Worm (Caenorhabditis elegans) whole organism, L3 larva: ENCODE measurements around the gene lido-15.

Source experiments
- R02D3.7 ChIP-seq: fragments of 150-350 bp; optimal IDR thresholded peaks from 2 replicates; lab custom pipeline; 2014; ENCODE audit warnings: missing biosample characterization, missing genetic modification characterization
- ZK546.5 ChIP-seq: sonication (generic microtip); optimal IDR thresholded peaks from 2 replicates; lab custom pipeline; 2017; ENCODE audit warnings: missing biosample characterization, missing genetic modification characterization
- aly-2 ChIP-seq: fragments of 150-350 bp; optimal IDR thresholded peaks from 2 replicates; lab custom pipeline; 2014; ENCODE audit warnings: missing biosample characterization, missing genetic modification characterization
- ama-1 ChIP-seq: fragments of 150-350 bp; optimal IDR thresholded peaks from 2 replicates; lab custom pipeline; 2018
- ceh-16 ChIP-seq: sonication (generic microtip); optimal IDR thresholded peaks from 2 replicates; lab custom pipeline; 2017; ENCODE audit warnings: missing biosample characterization, missing genetic modification characterization
- ceh-28 ChIP-seq: fragments of 150-350 bp; optimal IDR thresholded peaks from 2 replicates; lab custom pipeline; 2014; ENCODE audit warnings: missing biosample characterization, missing genetic modification reagents, missing genetic modification characterization
- ceh-82 ChIP-seq: fragments of 150-350 bp; optimal IDR thresholded peaks from 2 replicates; lab custom pipeline; 2014; ENCODE audit warnings: missing biosample characterization, missing genetic modification characterization
- ceh-9 ChIP-seq: sonication (generic microtip); optimal IDR thresholded peaks from 2 replicates; lab custom pipeline; 2018; ENCODE audit warnings: missing biosample characterization, missing genetic modification characterization
- daf-12 ChIP-seq: fragments of 150-350 bp; optimal IDR thresholded peaks from 2 replicates; lab custom pipeline; 2014; ENCODE audit warnings: missing biosample characterization, missing genetic modification reagents, missing genetic modification characterization
- egl-27 ChIP-seq: sonication (generic microtip); optimal IDR thresholded peaks from 4 replicates; lab custom pipeline; 2017; ENCODE audit warnings: missing biosample characterization, missing genetic modification reagents, missing genetic modification characterization
- elt-2 ChIP-seq: sonication (generic microtip); optimal IDR thresholded peaks from 2 replicates; lab custom pipeline; 2016; ENCODE audit warnings: missing genetic modification reagents, mild to moderate bottlenecking, missing genetic modification characterization, missing compliant biosample characterization
- elt-3 ChIP-seq, 3 experiments: fragments of 150-350 bp in 1 of 3; sonication (generic microtip) in 2 of 3; optimal IDR thresholded peaks; 2 replicates in 2 of 3; 4 replicates in 1 of 3; lab custom pipeline; 2014 to 2017; ENCODE audit warnings: missing biosample characterization in 3 of 3, missing genetic modification characterization in 3 of 3
- fkh-10 ChIP-seq: sonication (generic microtip); optimal IDR thresholded peaks from 2 replicates; lab custom pipeline; 2017; ENCODE audit warnings: missing biosample characterization, missing genetic modification reagents, missing genetic modification characterization
- fkh-2 ChIP-seq: fragments of 150-350 bp; optimal IDR thresholded peaks from 2 replicates; lab custom pipeline; 2014; ENCODE audit warnings: missing biosample characterization, missing genetic modification reagents, missing genetic modification characterization
- fos-1 ChIP-seq: fragments of 150-350 bp; optimal IDR thresholded peaks from 2 replicates; lab custom pipeline; 2014; ENCODE audit warnings: missing biosample characterization, missing genetic modification characterization
- jun-1 ChIP-seq: fragments of 150-350 bp; optimal IDR thresholded peaks from 2 replicates; lab custom pipeline; 2014; ENCODE audit warnings: missing biosample characterization, missing genetic modification reagents, missing genetic modification characterization
- lin-15B ChIP-seq: fragments of 150-350 bp; optimal IDR thresholded peaks from 2 replicates; lab custom pipeline; 2014; ENCODE audit warnings: missing biosample characterization, missing genetic modification characterization
- lin-39 ChIP-seq: fragments of 150-350 bp; optimal IDR thresholded peaks from 2 replicates; lab custom pipeline; 2018; ENCODE audit warnings: missing biosample characterization, missing genetic modification reagents, missing genetic modification characterization
- lsy-12 ChIP-seq: sonication (generic microtip); optimal IDR thresholded peaks from 2 replicates; lab custom pipeline; 2016; ENCODE audit warnings: mild to moderate bottlenecking, missing genetic modification characterization, missing compliant biosample characterization
- mdl-1 ChIP-seq: fragments of 150-350 bp; optimal IDR thresholded peaks from 2 replicates; lab custom pipeline; 2014; ENCODE audit warnings: missing biosample characterization, missing genetic modification characterization
- mml-1 ChIP-seq: fragments of 150-350 bp; sonication (generic microtip); optimal IDR thresholded peaks from 3 replicates; lab custom pipeline; 2014; ENCODE audit warnings: missing biosample characterization, missing genetic modification characterization
- nhr-11 ChIP-seq: fragments of 150-350 bp; optimal IDR thresholded peaks from 2 replicates; lab custom pipeline; 2014; ENCODE audit warnings: missing biosample characterization, missing genetic modification characterization
- nhr-12 ChIP-seq: fragments of 150-350 bp; optimal IDR thresholded peaks from 2 replicates; lab custom pipeline; 2014; ENCODE audit warnings: missing biosample characterization, missing genetic modification characterization
- nhr-237 ChIP-seq: fragments of 150-350 bp; optimal IDR thresholded peaks from 2 replicates; lab custom pipeline; 2014; ENCODE audit warnings: missing biosample characterization, missing genetic modification characterization
- nhr-67 ChIP-seq: fragments of 150-350 bp; optimal IDR thresholded peaks from 2 replicates; lab custom pipeline; 2014; ENCODE audit warnings: missing biosample characterization, missing genetic modification characterization
- nhr-76 ChIP-seq: fragments of 150-350 bp; sonication (generic microtip); optimal IDR thresholded peaks from 5 replicates; lab custom pipeline; 2014; ENCODE audit warnings: missing biosample characterization, missing genetic modification characterization
- pha-4 ChIP-seq: fragments of 150-350 bp; optimal IDR thresholded peaks from 2 replicates; lab custom pipeline; 2014; ENCODE audit warnings: missing biosample characterization, missing genetic modification reagents, missing genetic modification characterization
- pqm-1 ChIP-seq: fragments of 150-350 bp; optimal IDR thresholded peaks from 2 replicates; lab custom pipeline; 2017; ENCODE audit warnings: missing biosample characterization, missing genetic modification characterization, inconsistent platforms
- sea-2 ChIP-seq: fragments of 150-350 bp; sonication (generic microtip); optimal IDR thresholded peaks from 4 replicates; lab custom pipeline; 2014; ENCODE audit warnings: missing biosample characterization, missing genetic modification reagents, missing genetic modification characterization
- snpc-4 ChIP-seq: fragments of 150-350 bp; optimal IDR thresholded peaks from 2 replicates; lab custom pipeline; 2014; ENCODE audit warnings: missing biosample characterization, missing genetic modification characterization
- tbx-2 ChIP-seq: sonication (generic microtip); optimal IDR thresholded peaks from 2 replicates; lab custom pipeline; 2016; ENCODE audit warnings: mild to moderate bottlenecking, missing genetic modification characterization, missing compliant biosample characterization
- unc-62 ChIP-seq: fragments of 150-350 bp; sonication (generic microtip); optimal IDR thresholded peaks from 4 replicates; lab custom pipeline; 2014; ENCODE audit warnings: missing biosample characterization, missing genetic modification reagents, missing genetic modification characterization
- ztf-11 ChIP-seq: fragments of 150-350 bp; optimal IDR thresholded peaks from 2 replicates; lab custom pipeline; 2014; ENCODE audit warnings: missing biosample characterization, missing genetic modification characterization
- ztf-4 ChIP-seq: fragments of 150-350 bp; optimal IDR thresholded peaks from 2 replicates; lab custom pipeline; 2014; ENCODE audit warnings: missing biosample characterization, missing genetic modification characterization

The lido-15 gene

ce11 chrII:3821248-3821647 is 9.2 kb downstream of the lido-15 start, which contains the start of gene F54D10.7:
Gene F54D10.7, minus strand, starts transcription at chrII:3821296.
- TF ChIP-seq elt-3 (tag; optimal IDR thresholded peaks at IDR 0.05; lab: Kevin White, UChicago) (no peak), daf-12 (tag; lab: Kevin White, UChicago) (no peak), pqm-1 (tag; lab: Kevin White, UChicago) (no peak), nhr-11 (tag; lab: Kevin White, UChicago) (no peak), ceh-82 (tag; lab: Kevin White, UChicago) (no peak), ztf-4 (tag; lab: Kevin White, UChicago) (no peak), nhr-67 (tag; lab: Kevin White, UChicago) (no peak), lin-15B (tag; lab: Kevin White, UChicago) (no peak), snpc-4 (tag; lab: Kevin White, UChicago) (no peak), ama-1 (lab: Kevin White, UChicago) (no peak), fkh-2 (tag; lab: Kevin White, UChicago) (no peak)

ce11 chrII:3823855-3824254 is 11.8 kb downstream of the lido-15 start, which contains the start of gene skr-15:
Gene skr-15, plus strand, starts transcription at chrII:3824155.
- TF ChIP-seq nhr-67 (tag; lab: Kevin White, UChicago) (no peak), ama-1 (lab: Kevin White, UChicago) (no peak), fkh-10 (GFP tag; lab: Kevin White, UChicago) (no peak), pha-4 (tag; lab: Kevin White, UChicago) (no peak), mdl-1 (tag; lab: Kevin White, UChicago) (no peak), mml-1 (tag; lab: Kevin White, UChicago) (no peak), elt-2 (tag; lab: Kevin White, UChicago) (no peak), R02D3.7 (tag; lab: Kevin White, UChicago) (no peak), nhr-237 (tag; lab: Kevin White, UChicago) (no peak), pqm-1 (tag; lab: Kevin White, UChicago) (no peak), ceh-16 (tag; lab: Kevin White, UChicago) (no peak), nhr-76 (tag; lab: Kevin White, UChicago) (no peak), snpc-4 (tag; lab: Kevin White, UChicago) (no peak), fos-1 (tag; lab: Kevin White, UChicago) (no peak), lsy-12 (no peak), lin-39 (tag; lab: Kevin White, UChicago) (no peak), sea-2 (GFP tag; lab: Kevin White, UChicago) (no peak)

- TF ChIP-seq snpc-4 (tag; lab: Kevin White, UChicago) = no peak
- TF ChIP-seq jun-1 = no peak
- TF ChIP-seq elt-2 (tag; lab: Kevin White, UChicago) = no peak
- no peak for TF ChIP-seq egl-27 (tag; lab: Kevin White, UChicago)
- no peak for TF ChIP-seq elt-3 (tag; optimal IDR thresholded peaks at IDR 0.05; lab: Kevin White, UChicago)
- no peak for TF ChIP-seq fkh-2 (tag; lab: Kevin White, UChicago)
- no peak for TF ChIP-seq aly-2
- TF ChIP-seq fos-1 (tag; lab: Kevin White, UChicago) = no peak
- TF ChIP-seq tbx-2 (tag; lab: Kevin White, UChicago) = no peak
- no peak for TF ChIP-seq ceh-28 (tag; lab: Kevin White, UChicago)
- TF ChIP-seq, all 47 proteins: peak for 0
Observed at ce11 chrII:3827801-3828200, 15.7 kb downstream of the lido-15 start, which contains the start of gene F54D10.8. Gene F54D10.8, minus strand, starts transcription at chrII:3827901.

ce11 chrII:3829623-3830022 is 17.5 kb downstream of the lido-15 start:
- TF ChIP-seq ceh-82 (tag; lab: Kevin White, UChicago) = no peak
- no peak for TF ChIP-seq ZK546.5 (tag; lab: Kevin White, UChicago)
- no peak for TF ChIP-seq unc-62 (GFP tag; lab: Kevin White, UChicago)
- TF ChIP-seq ztf-11 (tag; lab: Kevin White, UChicago) = no peak
- no peak for TF ChIP-seq mml-1 (tag; lab: Kevin White, UChicago)
- no peak for TF ChIP-seq snpc-4 (tag; lab: Kevin White, UChicago)
- no peak for TF ChIP-seq ceh-16 (tag; lab: Kevin White, UChicago)
- no peak for TF ChIP-seq ceh-9 (tag; lab: Kevin White, UChicago)
- no peak for TF ChIP-seq lsy-12
- no peak for TF ChIP-seq pqm-1 (tag; lab: Kevin White, UChicago)
- TF ChIP-seq jun-1 = no peak
- no peak for TF ChIP-seq nhr-11 (tag; lab: Kevin White, UChicago)
- TF ChIP-seq lin-39 (tag; lab: Kevin White, UChicago) = no peak
- TF ChIP-seq, all 47 proteins: peak for 0

- TF ChIP-seq ZK546.5 (tag; lab: Kevin White, UChicago) (no peak), pha-4 (tag; lab: Kevin White, UChicago) (no peak), ztf-4 (tag; lab: Kevin White, UChicago) (no peak), nhr-12 (no peak), aly-2 (no peak), sea-2 (GFP tag; lab: Kevin White, UChicago) (no peak)
Observed at ce11 chrII:3832383-3832782, 20.3 kb downstream of the lido-15 start, which contains the start of gene F54D10.9. Gene F54D10.9, minus strand, starts transcription at chrII:3832483.
